Fruit fly (Drosophila melanogaster): Measurements from ENCODE around the gene CG15577.

DNA sequence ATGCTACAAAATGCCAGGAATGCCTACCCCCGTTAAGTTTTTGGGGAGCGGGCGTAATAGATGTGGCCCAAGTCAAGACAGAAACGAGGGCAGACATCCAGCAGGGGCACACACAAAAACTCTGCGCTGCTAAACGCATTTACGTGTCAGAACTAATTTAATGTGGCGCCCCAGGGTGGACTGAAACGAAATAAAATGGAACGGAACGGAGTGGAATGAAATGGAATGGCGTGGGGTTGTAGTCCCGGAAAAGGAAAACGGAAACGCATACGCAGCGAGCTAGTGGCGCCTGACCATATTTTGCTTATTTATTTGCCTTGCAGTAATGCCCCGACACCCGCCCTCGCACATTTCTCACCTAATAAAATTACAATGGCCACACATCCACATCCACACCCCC lies 3.3 kb downstream of the CG15577 start:
- no peak for TF ChIP-seq Ets98B (GFP tag; IDR thresholded peaks at IDR 0.05)
- TF ChIP-seq CG17806 (tag; optimal IDR thresholded peaks at IDR 0.05): no peak
- TF ChIP-seq CG15710 (tag; optimal IDR thresholded peaks at IDR 0.05): no peak
- no peak for TF ChIP-seq CG8301 (tag; optimal IDR thresholded peaks at IDR 0.05)
- TF ChIP-seq Pif1B (GFP tag; optimal IDR thresholded peaks at IDR 0.05): no peak
- TF ChIP-seq gl (tag; optimal IDR thresholded peaks at IDR 0.05): no peak
- no peak for TF ChIP-seq CG8159 (tag; optimal IDR thresholded peaks at IDR 0.05)
- TF ChIP-seq Pif1A (GFP tag; optimal IDR thresholded peaks at IDR 0.05): no peak
- no peak for TF ChIP-seq fd96Ca (GFP tag; IDR thresholded peaks at IDR 0.05)
- no peak for TF ChIP-seq EcR (GFP tag; optimal IDR thresholded peaks at IDR 0.05)
- TF ChIP-seq CG9948 (tag; optimal IDR thresholded peaks at IDR 0.05): no peak
- no peak for TF ChIP-seq CG34367 (tag; optimal IDR thresholded peaks at IDR 0.05)
- no peak for TF ChIP-seq CG10348 (GFP tag; IDR thresholded peaks at IDR 0.05)
- no peak for TF ChIP-seq CG32121 (GFP tag; IDR thresholded peaks at IDR 0.05)

All from whole organism, pupa.